Fruit fly (Drosophila melanogaster): ENCODE measurements around the gene CG14565.

Gene CG14565

DNA sequence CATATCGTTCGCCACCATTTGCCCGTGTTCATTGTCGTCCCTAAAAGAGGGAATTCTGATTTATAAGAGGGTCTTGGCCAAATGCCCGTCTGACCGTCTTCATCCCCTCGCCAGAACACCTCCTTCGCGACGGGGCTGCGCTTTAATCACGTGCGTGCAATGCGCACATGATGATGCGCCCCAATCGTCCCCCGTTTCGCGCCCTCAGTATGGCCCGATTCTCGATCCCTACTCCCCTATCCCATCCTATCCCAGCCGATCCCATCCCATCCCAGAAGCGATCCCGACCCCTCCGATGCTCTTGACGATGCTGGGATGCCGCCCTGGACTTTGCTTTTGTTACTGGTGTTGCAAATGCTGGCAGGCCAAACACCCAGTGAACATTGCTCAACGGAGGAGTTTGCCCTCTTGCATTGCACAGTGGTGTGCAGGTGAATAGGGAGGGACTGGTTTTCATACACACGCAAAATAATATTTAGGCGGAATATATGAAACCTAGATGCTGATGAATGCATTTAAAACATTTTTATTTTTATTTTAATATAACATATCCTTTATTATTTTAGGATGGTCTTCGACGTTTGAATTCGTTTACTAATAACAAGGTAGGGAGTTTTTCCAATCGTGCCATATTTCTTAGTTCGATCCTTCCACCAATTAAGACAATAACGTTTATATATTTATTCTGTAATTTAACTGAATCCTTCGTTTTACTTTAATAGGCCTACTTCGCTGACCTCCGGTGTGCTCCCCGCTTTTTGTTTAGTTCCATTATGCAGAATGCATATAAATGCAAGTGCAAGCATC, 34.1 kb downstream of the CG14565 start:
- TF ChIP-seq lola (GFP tag; optimal IDR thresholded peaks at IDR 0.05): peak in 1 of 3 experiments; percentile 4
- peak; percentile 64 for TF ChIP-seq lbe (GFP tag; optimal IDR thresholded peaks at IDR 0.05)
- peak in 1 of 2 experiments; percentile 85 for TF ChIP-seq bsh (GFP tag; optimal IDR thresholded peaks at IDR 0.05)
- no peak for TF ChIP-seq stc (GFP tag; IDR thresholded peaks at IDR 0.05)
- peak; percentile 79 for TF ChIP-seq nom (GFP tag; optimal IDR thresholded peaks at IDR 0.05)
- no peak for TF ChIP-seq Max (GFP tag; optimal IDR thresholded peaks at IDR 0.05)
- no peak for TF ChIP-seq Xbp1 (GFP tag; optimal IDR thresholded peaks at IDR 0.05)
- TF ChIP-seq corto (GFP tag; optimal IDR thresholded peaks at IDR 0.05): peak; percentile 31
- TF ChIP-seq sens (GFP tag): peak; percentile 57

- TF ChIP-seq CG12219 (GFP tag; optimal IDR thresholded peaks at IDR 0.05) (no peak), ewg (GFP tag; optimal IDR thresholded peaks at IDR 0.05) (no peak), pfk (GFP tag; optimal IDR thresholded peaks at IDR 0.05) (no peak), bigmax (GFP tag; optimal IDR thresholded peaks at IDR 0.05) (no peak), CG17829 (tag; optimal IDR thresholded peaks at IDR 0.05) (no peak), Ets65A (GFP tag) (peak; percentile 23), CG12155 (GFP tag; optimal IDR thresholded peaks at IDR 0.05) (no peak), Opbp (GFP tag; IDR thresholded peaks at IDR 0.05; ENCODE audit: partially characterized antibody) (peak; percentile 44; the same call in 1 of the 3 replicates), sob (GFP tag; IDR thresholded peaks at IDR 0.05) (no peak), insv (GFP tag; optimal IDR thresholded peaks at IDR 0.05) (peak in 1 of 2 experiments; percentile 78), Doc2 (GFP tag; IDR thresholded peaks at IDR 0.05) (no peak), unc-4 (GFP tag; IDR thresholded peaks at IDR 0.05; ENCODE audit: partially characterized antibody) (no peak), CG15514 (GFP tag; optimal IDR thresholded peaks at IDR 0.05) (no peak), CG3995 (GFP tag; optimal IDR thresholded peaks at IDR 0.05) (no peak), Nf-YC (tag; optimal IDR thresholded peaks at IDR 0.05) (no peak), HHEX (GFP tag; optimal IDR thresholded peaks at IDR 0.05) (no peak), CG6254 (GFP tag; optimal IDR thresholded peaks at IDR 0.05) (no peak), oc (tag; optimal IDR thresholded peaks at IDR 0.05) (no peak), Hey (tag; optimal IDR thresholded peaks at IDR 0.05) (no peak), Jarid2 (GFP tag; optimal IDR thresholded peaks at IDR 0.05) (peak; percentile 82), CG5180 (GFP tag; optimal IDR thresholded peaks at IDR 0.05) (peak; percentile 98), HLHmδ (GFP tag; optimal IDR thresholded peaks at IDR 0.05) (peak; percentile 17), Gsc (GFP tag; IDR thresholded peaks at IDR 0.05) (no peak), Dll (GFP tag; IDR thresholded peaks at IDR 0.05; ENCODE audit: partially characterized antibody) (no peak), CG8290 (GFP tag; optimal IDR thresholded peaks at IDR 0.05) (no peak), CG8290 (tag; optimal IDR thresholded peaks at IDR 0.05) (no peak), CG31441 (GFP tag; IDR thresholded peaks at IDR 0.05) (no peak), mirr (GFP tag; optimal IDR thresholded peaks at IDR 0.05) (no peak), Tbp (GFP tag; optimal IDR thresholded peaks at IDR 0.05) (peak; percentile 29), ac (GFP tag; optimal IDR thresholded peaks at IDR 0.05) (no peak), tap (tag; optimal IDR thresholded peaks at IDR 0.05) (no peak), sima (GFP tag; optimal IDR thresholded peaks at IDR 0.05) (no peak), Mrtf (GFP tag; IDR thresholded peaks at IDR 0.05) (no peak), CG9609 (GFP tag; optimal IDR thresholded peaks at IDR 0.05) (no peak), Nf-YB (GFP tag; optimal IDR thresholded peaks at IDR 0.05) (no peak), chinmo (GFP tag; IDR thresholded peaks at IDR 0.05; ENCODE audit: partially characterized antibody) (0 out of 4 replicates have a peak, but pooled peaks have one; percentile 55), GATAe (GFP tag; conservative IDR thresholded peaks at IDR 0.05) (no peak)
Measured at dm6 chr3L:21706144-21706926, 37.7 kb downstream of the CG14565 start, which contains the start of gene CG32447. Gene CG32447 (minus strand): TSS chr3L:21706365.

All from whole organism, embryonic.